Worm (Caenorhabditis elegans) whole organism, late embryonic: Measurements from ENCODE around the gene spp-27.
"Not testable (repeated sequence)": the region's sequence is repeated elsewhere in the genome, so short reads cannot be mapped to it uniquely, and the experiment has no call there.

Source experiments
- T23F11.4 ChIP-seq: fragments of 200-800 bp; sonication (Bioruptor generic); optimal IDR thresholded peaks from 2 replicates; lab custom pipeline; 2018; ENCODE audit warnings: mild to moderate bottlenecking, missing genetic modification characterization, missing compliant biosample characterization
- Y22D7AL.16 ChIP-seq: sonication (generic microtip); optimal IDR thresholded peaks from 2 replicates; lab custom pipeline; 2016; ENCODE audit warnings: missing genetic modification characterization, missing compliant biosample characterization
- ceh-18 ChIP-seq: sonication (generic microtip); optimal IDR thresholded peaks from 2 replicates; lab custom pipeline; 2016; ENCODE audit warnings: missing genetic modification characterization, missing compliant biosample characterization
- ceh-19 ChIP-seq: fragments of 200-800 bp; sonication (Bioruptor generic); optimal IDR thresholded peaks from 2 replicates; lab custom pipeline; 2018; ENCODE audit warnings: mild to moderate bottlenecking, missing genetic modification characterization, missing compliant biosample characterization
- ceh-2 ChIP-seq: sonication (generic microtip); optimal IDR thresholded peaks from 2 replicates; lab custom pipeline; 2016; ENCODE audit warnings: missing genotype, missing genetic modification characterization, missing compliant biosample characterization
- ceh-30 ChIP-seq: fragments of 150-350 bp; optimal IDR thresholded peaks from 2 replicates; lab custom pipeline; 2014; ENCODE audit warnings: missing biosample characterization, missing genetic modification characterization
- ceh-48 ChIP-seq: sonication (generic microtip); optimal IDR thresholded peaks from 2 replicates; lab custom pipeline; 2016; ENCODE audit warnings: missing genetic modification characterization, inconsistent platforms, missing compliant biosample characterization
- che-1 ChIP-seq: sonication (generic microtip); optimal IDR thresholded peaks from 2 replicates; lab custom pipeline; 2016; ENCODE audit warnings: mild to moderate bottlenecking, missing genetic modification characterization, missing compliant biosample characterization
- elt-2 ChIP-seq: sonication (generic microtip); optimal IDR thresholded peaks from 2 replicates; lab custom pipeline; 2016; ENCODE audit warnings: missing genetic modification reagents, missing genetic modification characterization, missing compliant biosample characterization
- elt-4 ChIP-seq: sonication (generic microtip); optimal IDR thresholded peaks from 2 replicates; lab custom pipeline; 2016; ENCODE audit warnings: missing genetic modification characterization, missing compliant biosample characterization
- eyg-1 ChIP-seq: sonication (generic microtip); optimal IDR thresholded peaks from 2 replicates; lab custom pipeline; 2016; ENCODE audit warnings: missing genotype, missing genetic modification characterization, missing compliant biosample characterization
- hlh-30 ChIP-seq: sonication (generic microtip); optimal IDR thresholded peaks from 2 replicates; lab custom pipeline; 2017; ENCODE audit warnings: antibody characterized with exemption, missing genetic modification characterization, missing compliant biosample characterization; ENCODE audit not compliant: insufficient read depth
- lim-6 ChIP-seq: sonication (generic microtip); optimal IDR thresholded peaks from 2 replicates; lab custom pipeline; 2016; ENCODE audit warnings: missing genetic modification characterization, missing compliant biosample characterization
- lin-11 ChIP-seq: fragments of 200-800 bp; sonication (Bioruptor generic); optimal IDR thresholded peaks from 2 replicates; lab custom pipeline; 2018; ENCODE audit warnings: mild to moderate bottlenecking, missing genetic modification characterization, missing compliant biosample characterization
- madf-2 ChIP-seq: sonication (generic microtip); optimal IDR thresholded peaks from 2 replicates; lab custom pipeline; 2017; ENCODE audit warnings: missing genetic modification characterization, missing compliant biosample characterization
- nhr-232 ChIP-seq: sonication (generic microtip); optimal IDR thresholded peaks from 2 replicates; lab custom pipeline; 2016; ENCODE audit warnings: missing genetic modification characterization, missing compliant biosample characterization
- odd-2 ChIP-seq: sonication (generic microtip); optimal IDR thresholded peaks from 2 replicates; lab custom pipeline; 2017; ENCODE audit warnings: antibody characterized with exemption, mild to moderate bottlenecking, missing genetic modification characterization, missing compliant biosample characterization
- pat-9 ChIP-seq: fragments of 200-800 bp; sonication (Bioruptor generic); optimal IDR thresholded peaks from 2 replicates; lab custom pipeline; 2018; ENCODE audit warnings: mild to moderate bottlenecking, missing genetic modification characterization, moderate library complexity, missing compliant biosample characterization
- pha-2 ChIP-seq: sonication (generic microtip); optimal IDR thresholded peaks from 2 replicates; lab custom pipeline; 2017; ENCODE audit warnings: mild to moderate bottlenecking, missing genetic modification characterization, missing compliant biosample characterization
- pqm-1 ChIP-seq: sonication (generic microtip); optimal IDR thresholded peaks from 2 replicates; lab custom pipeline; 2016; ENCODE audit warnings: missing genetic modification characterization, missing compliant biosample characterization
- pros-1 ChIP-seq: fragments of 150-350 bp; optimal IDR thresholded peaks from 2 replicates; lab custom pipeline; 2014; ENCODE audit warnings: missing biosample characterization, missing genetic modification reagents, missing genetic modification characterization
- rnt-1 ChIP-seq: sonication (generic microtip); optimal IDR thresholded peaks from 2 replicates; lab custom pipeline; 2016; ENCODE audit warnings: missing genetic modification characterization, missing compliant biosample characterization
- tbx-7 ChIP-seq: sonication (generic microtip); optimal IDR thresholded peaks from 2 replicates; lab custom pipeline; 2016; ENCODE audit warnings: missing genotype, missing genetic modification characterization, missing compliant biosample characterization
- unc-3 ChIP-seq, 2 experiments: fragments of 200-800 bp in 1 of 2; sonication (Bioruptor generic) in 1 of 2; sonication (generic microtip) in 1 of 2; conservative IDR thresholded peaks in 1 of 2; optimal IDR thresholded peaks in 1 of 2; 2 replicates each; pipeline versions ENCODE4 v1.3.6 to Lab custom; 2016 to 2022; ENCODE audit warnings: missing compliant biosample characterization in 2 of 2, missing genetic modification characterization in 2 of 2, missing genetic modification reagents in 1 of 2
- unc-86 ChIP-seq: sonication (generic microtip); optimal IDR thresholded peaks from 2 replicates; lab custom pipeline; 2016; ENCODE audit warnings: missing genetic modification characterization, missing compliant biosample characterization
- ztf-16 ChIP-seq: sonication (generic microtip); optimal IDR thresholded peaks from 2 replicates; lab custom pipeline; 2017; ENCODE audit warnings: missing genetic modification characterization, missing compliant biosample characterization

Gene spp-27

ce11 chrV:6590283-6590682 is 33.3 kb upstream of the spp-27 start, which contains the start of gene ZK1055.2:
TSS of gene ZK1055.2 (plus strand) at chrV:6590583.
- TF ChIP-seq rnt-1 (tag; lab: Kevin White, UChicago), result no peak
- no peak for TF ChIP-seq T23F11.4 (GFP tag; lab: Kevin White, UChicago)
- TF ChIP-seq ztf-16 (tag; lab: Kevin White, UChicago), result no peak
- no peak for TF ChIP-seq elt-4 (tag; lab: Kevin White, UChicago)
- no peak for TF ChIP-seq ceh-19 (GFP tag; lab: Kevin White, UChicago)
- TF ChIP-seq pha-2 (tag; lab: Kevin White, UChicago), result no peak
- TF ChIP-seq, all 69 proteins: peak for 0

- not testable (repeated sequence) for TF ChIP-seq ceh-18 (tag; lab: Kevin White, UChicago); rnt-1 (tag; lab: Kevin White, UChicago); eyg-1
These were observed 24.8 kb upstream of the spp-27 start, which contains the start of gene ZK1055.4 for ce11 chrV:6581762-6582161. TSS of gene ZK1055.4 (plus strand) at chrV:6582062.

- TF ChIP-seq pqm-1 (tag; lab: Kevin White, UChicago) (no peak), odd-2 (tag; lab: Kevin White, UChicago) (no peak), unc-3 (GFP tag; conservative IDR thresholded peaks at IDR 0.05; lab: Robert Waterston, UW) (no peak), unc-3 (tag; optimal IDR thresholded peaks at IDR 0.05; lab: Kevin White, UChicago) (no peak), nhr-232 (tag; lab: Kevin White, UChicago) (no peak)
- TF ChIP-seq, all 69 proteins: peak for 0
These were observed 23.1 kb upstream of the spp-27 start, which contains the start of gene EGAP9.3 for ce11 chrV:6579992-6580391. TSS of gene EGAP9.3 (minus strand) at chrV:6580122.

- TF ChIP-seq unc-86 (no peak), unc-3 (GFP tag; conservative IDR thresholded peaks at IDR 0.05; lab: Robert Waterston, UW) (no peak), unc-3 (tag; optimal IDR thresholded peaks at IDR 0.05; lab: Kevin White, UChicago) (no peak), ceh-30 (no peak), lim-6 (no peak), elt-2 (tag; lab: Kevin White, UChicago) (no peak), lin-11 (tag; lab: Kevin White, UChicago) (no peak), ceh-2 (tag; lab: Kevin White, UChicago) (no peak), tbx-7 (tag; lab: Kevin White, UChicago) (no peak), hlh-30 (tag; lab: Kevin White, UChicago) (no peak), eyg-1 (no peak)
These were observed 19.6 kb upstream of the spp-27 start, which contains the start of gene EGAP9.4 for ce11 chrV:6576567-6576966. TSS of gene EGAP9.4 (plus strand) at chrV:6576867.

ce11 chrV:6575406-6576130 is 18.6 kb upstream of the spp-27 start, which contains the start of gene fut-2:
TSS of gene fut-2 (minus strand) at chrV:6575890.
- TF ChIP-seq Y22D7AL.16 (tag; lab: Kevin White, UChicago), result no peak
- TF ChIP-seq elt-2 (tag; lab: Kevin White, UChicago), result peak; percentile 79
- TF ChIP-seq ceh-2 (tag; lab: Kevin White, UChicago), result no peak

- TF ChIP-seq ceh-30 (no peak), pat-9 (tag; lab: Kevin White, UChicago) (no peak), ceh-48 (tag; lab: Kevin White, UChicago) (no peak), pqm-1 (tag; lab: Kevin White, UChicago) (no peak), che-1 (tag; lab: Kevin White, UChicago) (no peak), madf-2 (no peak), pros-1 (tag; lab: Kevin White, UChicago) (no peak), rnt-1 (tag; lab: Kevin White, UChicago) (no peak)
These were observed 9.0 kb upstream of the spp-27 start, which contains the start of gene K04A8.1 for ce11 chrV:6565851-6566386. TSS of gene K04A8.1 (plus strand) at chrV:6566336.
